Worm (Caenorhabditis elegans): ENCODE measurements around the gene F35G12.5.

The F35G12.5 gene

DNA sequence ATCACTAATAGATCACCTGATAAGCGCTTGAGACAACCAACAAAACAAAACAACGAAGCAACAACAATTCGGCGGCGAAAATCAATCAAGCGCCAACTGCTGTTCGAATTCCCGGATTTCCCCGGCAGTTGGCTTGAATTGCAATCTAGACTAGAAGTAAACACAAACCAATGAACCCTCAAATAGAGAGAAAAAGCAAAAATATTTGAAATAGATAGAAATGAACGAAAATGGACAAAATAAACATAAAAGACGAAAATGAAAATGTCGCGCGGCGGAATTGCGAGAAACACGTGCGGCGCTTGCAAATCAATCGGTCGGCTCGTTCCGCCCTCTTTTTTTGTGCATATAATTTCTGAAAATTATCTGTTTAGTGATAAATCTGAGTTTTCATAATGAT, 15.5 kb upstream of the F35G12.5 start, which contains the start of gene idhg-1 (continued):
- no peak for TF ChIP-seq ceh-58 (GFP tag; IDR thresholded peaks at IDR 0.05)
- TF ChIP-seq snpc-4 (GFP tag; optimal IDR thresholded peaks at IDR 0.05) = no peak
- peak in 3 of 4 experiments; percentile 8 to 63 (median 12) for TF ChIP-seq snpc-4 (tag; optimal IDR thresholded peaks at IDR 0.05)
- no peak for TF ChIP-seq tlf-1 (GFP tag; optimal IDR thresholded peaks at IDR 0.05)
- no peak for TF ChIP-seq cebp-1 (GFP tag; IDR thresholded peaks at IDR 0.05)
- TF ChIP-seq cebp-1 (tag; optimal IDR thresholded peaks at IDR 0.05) = peak; percentile 71
- no peak for TF ChIP-seq nhr-179 (tag; optimal IDR thresholded peaks at IDR 0.05)
- no peak for TF ChIP-seq ztf-28 (GFP tag; IDR thresholded peaks at IDR 0.05)
- TF ChIP-seq hrde-1 (tag; optimal IDR thresholded peaks at IDR 0.05; ENCODE audit: borderline replicate concordance) = no peak
- no peak for TF ChIP-seq akir-1 (GFP tag; optimal IDR thresholded peaks at IDR 0.05)
- TF ChIP-seq F57A8.1 (GFP tag; optimal IDR thresholded peaks at IDR 0.05) = no peak
- TF ChIP-seq egl-44 (GFP tag; IDR thresholded peaks at IDR 0.05) = 0 out of 2 replicates have a peak, but pooled peaks have one; percentile 55
- TF ChIP-seq rec-8 (tag; optimal IDR thresholded peaks at IDR 0.05) = peak; percentile 55 to 59
- no peak for TF ChIP-seq F10E7.11 (tag; optimal IDR thresholded peaks at IDR 0.05)
- TF ChIP-seq ceh-40 (GFP tag; IDR thresholded peaks at IDR 0.05) = no peak
- TF ChIP-seq F22D6.2 (tag; optimal IDR thresholded peaks at IDR 0.05) = peak; percentile 8
- peak; percentile 42 for TF ChIP-seq lsl-1 (GFP tag; optimal IDR thresholded peaks at IDR 0.05)
- TF ChIP-seq lag-1 (GFP tag; IDR thresholded peaks at IDR 0.05) = no peak
- no peak for TF ChIP-seq snpc-3.4 (tag; optimal IDR thresholded peaks at IDR 0.05)
- no peak for TF ChIP-seq cebp-2 (GFP tag; IDR thresholded peaks at IDR 0.05)
- TF ChIP-seq mcd-1 (GFP tag; IDR thresholded peaks at IDR 0.05) = peak; percentile 46; the same call in 1 of the 2 replicates
- no peak for TF ChIP-seq bed-1 (GFP tag; IDR thresholded peaks at IDR 0.05)
- TF ChIP-seq xnd-1 (tag; optimal IDR thresholded peaks at IDR 0.05) = peak; percentile 0
- TF ChIP-seq sea-2 (GFP tag; IDR thresholded peaks at IDR 0.05) = no peak
- TF ChIP-seq C06A6.2 (GFP tag; conservative IDR thresholded peaks at IDR 0.05) = no peak
- no peak for TF ChIP-seq ztf-22 (GFP tag; optimal IDR thresholded peaks at IDR 0.05)
- peak; percentile 65 for TF ChIP-seq pbrm-1 (GFP tag; IDR thresholded peaks at IDR 0.05)
- TF ChIP-seq ztf-25 (GFP tag; IDR thresholded peaks at IDR 0.05) = no peak
- TF ChIP-seq aptf-3 (GFP tag; IDR thresholded peaks at IDR 0.05) = no peak
- TF ChIP-seq somi-1 (GFP tag; optimal IDR thresholded peaks at IDR 0.05) = no peak
- no peak for TF ChIP-seq B0019.2 (GFP tag; conservative IDR thresholded peaks at IDR 0.05)
- 0 out of 2 replicates have a peak, but pooled peaks have one; percentile 64 for TF ChIP-seq hmg-20 (GFP tag; IDR thresholded peaks at IDR 0.05)

- TF ChIP-seq attf-5 (GFP tag; optimal IDR thresholded peaks at IDR 0.05) (peak; percentile 15), F23B12.7 (tag; optimal IDR thresholded peaks at IDR 0.05; ENCODE audit: insufficient read depth) (peak; percentile 52), let-526 (GFP tag; IDR thresholded peaks at IDR 0.05) (no peak), somi-1 (GFP tag; optimal IDR thresholded peaks at IDR 0.05) (no peak), snpc-4 (GFP tag; optimal IDR thresholded peaks at IDR 0.05) (no peak), snpc-4 (tag; optimal IDR thresholded peaks at IDR 0.05) (peak in 2 of 4 experiments; percentile 22 to 26), nhr-80 (tag; optimal IDR thresholded peaks at IDR 0.05) (peak; percentile 28)
These were observed 5.5 kb upstream of the F35G12.5 start, which contains the start of the genes sel-5 and wdr-48 for ce11 chrIII:4578385-4578903. Gene sel-5, minus strand, starts transcription at chrIII:4578437. Gene wdr-48, plus strand, starts transcription at chrIII:4578853.

ce11 chrIII:4581495-4581894, 2.4 kb upstream of the F35G12.5 start, which contains the start of gene F35G12.12:
Gene F35G12.12, plus strand, starts transcription at chrIII:4581795.
- no peak for TF ChIP-seq ZK185.1 (tag; optimal IDR thresholded peaks at IDR 0.05; ENCODE audit: poor library complexity, severe bottlenecking)
- TF ChIP-seq let-607 (tag; optimal IDR thresholded peaks at IDR 0.05) = no peak
- TF ChIP-seq lir-1 (GFP tag; conservative IDR thresholded peaks at IDR 0.05) = no peak
- TF ChIP-seq C17E4.6 (GFP tag; IDR thresholded peaks at IDR 0.05) = no peak
- TF ChIP-seq egl-18 (GFP tag; IDR thresholded peaks at IDR 0.05) = no peak
- no peak for TF ChIP-seq ceh-40 (GFP tag; IDR thresholded peaks at IDR 0.05)
- TF ChIP-seq dpff-1 (tag; optimal IDR thresholded peaks at IDR 0.05) = no peak
- no peak for TF ChIP-seq lag-1 (GFP tag; IDR thresholded peaks at IDR 0.05)
- TF ChIP-seq rec-8 (tag; optimal IDR thresholded peaks at IDR 0.05) = no peak
- no peak for TF ChIP-seq atf-7 (tag; optimal IDR thresholded peaks at IDR 0.05)
- no peak for TF ChIP-seq somi-1 (GFP tag; optimal IDR thresholded peaks at IDR 0.05)
- no peak for TF ChIP-seq unc-130 (GFP tag; optimal IDR thresholded peaks at IDR 0.05)
- TF ChIP-seq madf-10 (tag; optimal IDR thresholded peaks at IDR 0.05) = no peak
- no peak for TF ChIP-seq F33H1.4 (GFP tag; IDR thresholded peaks at IDR 0.05)
- TF ChIP-seq cebp-1 (GFP tag; IDR thresholded peaks at IDR 0.05) = no peak
- TF ChIP-seq cebp-1 (tag; optimal IDR thresholded peaks at IDR 0.05) = no peak
